Worm (Caenorhabditis elegans): ENCODE measurements around the gene F47D12.3.

Gene F47D12.3

DNA sequence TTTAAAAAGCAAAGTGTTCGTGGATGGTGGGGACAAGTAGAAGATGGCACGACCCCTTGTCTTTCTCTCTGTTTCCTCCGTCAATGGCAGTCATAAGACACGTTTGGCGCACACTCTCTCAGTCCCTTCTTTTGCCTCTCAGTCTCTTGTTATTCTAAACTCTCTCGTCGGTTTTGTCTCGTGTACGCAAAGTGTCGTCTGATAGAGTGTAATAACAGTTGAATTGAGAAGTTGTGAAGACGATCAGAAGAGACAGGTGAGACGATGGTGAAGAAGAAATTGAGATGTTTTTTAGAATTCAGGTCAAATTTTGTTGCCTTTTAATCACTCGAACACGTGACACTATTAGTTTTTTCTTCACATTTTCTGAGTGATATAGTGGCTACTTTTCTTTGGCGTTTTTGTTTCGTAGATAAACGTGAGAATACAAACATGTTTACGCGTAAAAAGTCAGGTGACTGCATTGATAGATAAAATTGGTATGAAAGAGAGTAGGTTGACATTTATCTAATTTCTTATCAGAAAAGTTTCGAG, 4.9 kb downstream of the F47D12.3 start, which contains the start of gene F47D12.9 (continued):
- TF ChIP-seq duxl-1 (tag; optimal IDR thresholded peaks at IDR 0.05; ENCODE audit: poor library complexity) (no peak), Y75B8A.6 (GFP tag; IDR thresholded peaks at IDR 0.05) (no peak), F10B5.3 (tag; optimal IDR thresholded peaks at IDR 0.05) (no peak), aha-1 (tag) (no peak), mep-1 (tag; optimal IDR thresholded peaks at IDR 0.05) (peak; percentile 81), lim-7 (GFP tag; IDR thresholded peaks at IDR 0.05) (no peak), dpl-1 (GFP tag; optimal IDR thresholded peaks at IDR 0.05) (peak; percentile 51), saeg-2 (GFP tag; IDR thresholded peaks at IDR 0.05) (no peak), mxl-3 (GFP tag; optimal IDR thresholded peaks at IDR 0.05) (peak; percentile 88), nhr-48 (tag; optimal IDR thresholded peaks at IDR 0.05) (peak; percentile 71), lin-1 (GFP tag; IDR thresholded peaks at IDR 0.05) (no peak), nhr-77 (tag; optimal IDR thresholded peaks at IDR 0.05) (peak; percentile 28), nhr-76 (tag; optimal IDR thresholded peaks at IDR 0.05) (no peak), madf-9 (GFP tag; conservative IDR thresholded peaks at IDR 0.05) (no peak)

- TF ChIP-seq lin-15B (tag; optimal IDR thresholded peaks at IDR 0.05) (no peak), pqm-1 (tag; optimal IDR thresholded peaks at IDR 0.05) (no peak), lsy-2 (tag; optimal IDR thresholded peaks at IDR 0.05) (no peak), mep-1 (tag; optimal IDR thresholded peaks at IDR 0.05) (no peak), dmd-8 (GFP tag; IDR thresholded peaks at IDR 0.05) (no peak)
Measured at ce11 chrIII:6303787-6304186, 5.5 kb downstream of the F47D12.3 start.

DNA sequence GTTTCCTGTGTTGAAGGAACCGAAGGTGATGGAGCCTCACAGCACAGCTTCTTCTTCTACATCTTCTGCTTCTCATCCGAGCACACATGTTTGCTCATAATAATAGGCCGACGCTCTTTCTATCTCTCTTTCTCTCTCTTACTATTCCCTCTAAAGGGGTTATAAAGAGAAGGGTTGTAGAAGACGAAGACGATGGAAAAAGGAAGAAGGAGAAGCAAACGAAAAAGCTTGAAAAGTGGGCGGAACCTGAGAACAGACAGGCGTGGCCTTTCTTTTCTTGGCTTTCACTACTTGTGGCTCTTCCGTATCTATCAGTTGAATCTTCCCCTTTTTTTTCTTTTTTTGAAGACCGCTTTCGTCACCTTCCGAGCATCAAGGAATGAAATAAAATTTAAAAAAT, 9.6 kb downstream of the F47D12.3 start:
- TF ChIP-seq ctbp-1 (GFP tag; IDR thresholded peaks at IDR 0.05) (0 out of 2 replicates have a peak, but pooled peaks have one; percentile 27), pqm-1 (tag; optimal IDR thresholded peaks at IDR 0.05) (no peak), egl-27 (tag; optimal IDR thresholded peaks at IDR 0.05) (no peak), ama-1 (optimal IDR thresholded peaks at IDR 0.05) (no peak), Y75B8A.6 (GFP tag; IDR thresholded peaks at IDR 0.05) (no peak), spr-1 (tag; optimal IDR thresholded peaks at IDR 0.05) (no peak), fos-1 (tag; optimal IDR thresholded peaks at IDR 0.05) (no peak), T26A8.4 (GFP tag; IDR thresholded peaks at IDR 0.05) (no peak), madf-9 (GFP tag; conservative IDR thresholded peaks at IDR 0.05) (no peak), D1046.2 (GFP tag; IDR thresholded peaks at IDR 0.05) (no peak), aly-2 (tag; optimal IDR thresholded peaks at IDR 0.05) (no peak), egl-43 (GFP tag; IDR thresholded peaks at IDR 0.05) (no peak), fkh-10 (GFP tag; optimal IDR thresholded peaks at IDR 0.05) (peak; percentile 32), ZK337.2 (GFP tag; IDR thresholded peaks at IDR 0.05) (no peak)

DNA sequence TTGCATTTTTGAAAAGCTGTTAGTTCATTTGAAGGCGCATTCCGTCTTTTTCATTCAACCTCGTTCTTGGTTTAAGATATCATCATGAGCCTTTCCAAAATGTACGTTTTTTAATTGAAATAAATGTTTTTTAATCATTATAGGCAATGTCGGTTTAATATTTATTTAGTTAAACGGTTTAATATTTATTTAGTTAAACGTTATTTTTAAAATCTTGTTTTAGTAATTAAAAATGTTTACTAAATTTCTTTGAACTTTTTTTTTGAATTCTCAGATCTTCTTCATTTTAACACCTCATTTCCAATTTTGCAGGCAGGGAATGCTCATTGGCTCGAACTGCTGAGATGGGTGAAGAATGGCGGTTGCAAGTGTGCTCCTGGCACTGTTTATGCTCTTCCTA, 10.8 kb downstream of the F47D12.3 start, which contains the start of gene gar-2:
TSS of gene gar-2 (plus strand) at position 301 of the 400 bp plus-strand sequence.
- TF ChIP-seq attf-4 (tag; optimal IDR thresholded peaks at IDR 0.05) (no peak), hif-1 (tag; optimal IDR thresholded peaks at IDR 0.05) (no peak), lin-15B (tag; optimal IDR thresholded peaks at IDR 0.05) (no peak), nhr-237 (tag; optimal IDR thresholded peaks at IDR 0.05) (no peak), lim-7 (GFP tag; IDR thresholded peaks at IDR 0.05) (no peak), fos-1 (tag; optimal IDR thresholded peaks at IDR 0.05) (no peak), sdz-12 (GFP tag; optimal IDR thresholded peaks at IDR 0.05) (no peak), pha-4 (GFP tag; IDR thresholded peaks at IDR 0.05) (no peak), pha-4 (tag; optimal IDR thresholded peaks at IDR 0.05) (no peak), hlh-30 (tag; optimal IDR thresholded peaks at IDR 0.05; ENCODE audit: insufficient read depth) (no peak), php-3 (GFP tag; IDR thresholded peaks at IDR 0.05) (no peak), ceh-28 (tag; optimal IDR thresholded peaks at IDR 0.05) (no peak), ctbp-1 (GFP tag; IDR thresholded peaks at IDR 0.05) (no peak), tra-1 (GFP tag; IDR thresholded peaks at IDR 0.05) (no peak), Y5F2A.4 (GFP tag; optimal IDR thresholded peaks at IDR 0.05) (no peak), lin-13 (GFP tag; optimal IDR thresholded peaks at IDR 0.05) (no peak), vab-7 (GFP tag; IDR thresholded peaks at IDR 0.05) (no peak)

All from whole organism, L4 larva.